Fruit fly (Drosophila melanogaster) whole organism, embryonic: Measurements from ENCODE around the gene CG12016.

Experiments used
- CG1024 ChIP-seq: fragments of 200-800 bp; sonication (Bioruptor generic); IDR thresholded peaks from 2 replicates; pipeline ENCODE4 v1.3.6; 2022; ENCODE audit warnings: missing biosample characterization, missing genetic modification characterization
- CG10462 ChIP-seq: fragments of 200-800 bp; sonication (Bioruptor generic); optimal IDR thresholded peaks from 2 replicates; lab custom pipeline; 2016; ENCODE audit warnings: missing biosample characterization, missing genetic modification characterization
- CG11093 ChIP-seq: fragments of 200-800 bp; sonication (Bioruptor generic); IDR thresholded peaks from 3 replicates; pipeline ENCODE4 v1.3.6; 2022; ENCODE audit warnings: missing biosample characterization, missing genetic modification characterization
- CG11247 ChIP-seq: fragments of 200-800 bp; sonication (Bioruptor generic); IDR thresholded peaks from 2 replicates; pipeline ENCODE4 v1.3.6; 2022; ENCODE audit warnings: missing biosample characterization, missing genetic modification characterization
- CG11695 ChIP-seq: fragments of 200-800 bp; sonication (Bioruptor generic); IDR thresholded peaks from 3 replicates; pipeline ENCODE4 v1.3.6; 2022; ENCODE audit warnings: missing biosample characterization, missing genetic modification characterization
- CG12299 ChIP-seq: fragments of 200-800 bp; sonication (Bioruptor generic); optimal IDR thresholded peaks from 2 replicates; lab custom pipeline; 2018; ENCODE audit warnings: missing biosample characterization, mild to moderate bottlenecking, missing genetic modification characterization
- CG14050 ChIP-seq: fragments of 200-800 bp; sonication (Bioruptor generic); IDR thresholded peaks from 3 replicates; pipeline ENCODE4 v1.3.6; 2022; ENCODE audit warnings: missing biosample characterization, missing genetic modification characterization
- CG17361 ChIP-seq: fragments of 200-800 bp; sonication (Bioruptor generic); IDR thresholded peaks from 3 replicates; pipeline ENCODE4 v1.3.6; 2022; ENCODE audit warnings: missing biosample characterization, missing genetic modification characterization
- CG17802 ChIP-seq: fragments of 200-800 bp; sonication (Bioruptor generic); optimal IDR thresholded peaks from 2 replicates; lab custom pipeline; 2018; ENCODE audit warnings: missing biosample characterization, mild to moderate bottlenecking, missing genetic modification characterization, moderate library complexity
- CG1832 ChIP-seq: fragments of 200-800 bp; sonication (Bioruptor generic); optimal IDR thresholded peaks from 2 replicates; lab custom pipeline; 2017; ENCODE audit warnings: missing biosample characterization, mild to moderate bottlenecking, missing genetic modification characterization, inconsistent platforms
- CG34422 ChIP-seq: fragments of 200-800 bp; sonication (Bioruptor generic); IDR thresholded peaks from 3 replicates; pipeline ENCODE4 v1.3.6; 2022; ENCODE audit warnings: missing biosample characterization, missing genetic modification characterization
- CG4360 ChIP-seq: fragments of 200-800 bp; sonication (Bioruptor generic); IDR thresholded peaks from 2 replicates; pipeline ENCODE4 v1.3.6; 2022; ENCODE audit warnings: missing biosample characterization, missing genetic modification characterization
- CG4730 ChIP-seq: fragments of 200-800 bp; sonication (Bioruptor generic); IDR thresholded peaks from 2 replicates; pipeline ENCODE4 v1.3.6; 2022; ENCODE audit warnings: missing biosample characterization, missing genetic modification characterization
- CG6654 ChIP-seq: fragments of 200-800 bp; sonication (Bioruptor generic); optimal IDR thresholded peaks from 2 replicates; lab custom pipeline; 2017; ENCODE audit warnings: missing biosample characterization, mild to moderate bottlenecking, missing genetic modification characterization
- CG7928 ChIP-seq: fragments of 200-800 bp; sonication (Bioruptor generic); optimal IDR thresholded peaks from 2 replicates; lab custom pipeline; 2017; ENCODE audit warnings: missing biosample characterization, mild to moderate bottlenecking, missing genetic modification characterization
- CG9932 ChIP-seq: fragments of 200-800 bp; sonication (Bioruptor generic); IDR thresholded peaks from 2 replicates; pipeline ENCODE4 v1.3.6; 2022; ENCODE audit warnings: missing biosample characterization, missing genetic modification characterization
- Doc3 ChIP-seq: fragments of 200-800 bp; sonication (Bioruptor generic); IDR thresholded peaks from 3 replicates; pipeline ENCODE4 v1.3.6; 2022; ENCODE audit warnings: missing biosample characterization, missing genetic modification characterization; ENCODE audit not compliant: partially characterized antibody
- Ets65A ChIP-seq: fragments of 200-800 bp; sonication (Bioruptor generic); peaks from one replicate; lab custom pipeline; 2016; ENCODE audit warnings: missing biosample characterization, missing genetic modification characterization
- Lim3 ChIP-seq: fragments of 200-800 bp; sonication (Bioruptor generic); IDR thresholded peaks from 2 replicates; pipeline ENCODE4 v1.3.6; 2022; ENCODE audit warnings: missing biosample characterization, missing genetic modification characterization
- Med ChIP-seq: fragments of 200-800 bp; sonication (Bioruptor generic); peaks from one replicate; lab custom pipeline; 2016; ENCODE audit warnings: missing biosample characterization, missing genetic modification characterization, mild to moderate bottlenecking, inconsistent platforms, moderate library complexity
- NFAT ChIP-seq: fragments of 200-800 bp; sonication (Bioruptor generic); IDR thresholded peaks from 2 replicates; pipeline ENCODE4 v1.3.6; 2022; ENCODE audit warnings: missing biosample characterization, missing genetic modification characterization
- abd-A ChIP-seq: fragments of 200-800 bp; sonication (Bioruptor generic); optimal IDR thresholded peaks from 3 replicates; lab custom pipeline; 2019; ENCODE audit warnings: missing biosample characterization, mild to moderate bottlenecking, missing genetic modification characterization, moderate library complexity
- ato ChIP-seq: fragments of 200-800 bp; sonication (Bioruptor generic); IDR thresholded peaks from 2 replicates; pipeline ENCODE4 v1.3.6; 2022; ENCODE audit warnings: missing biosample characterization, missing genetic modification characterization; ENCODE audit not compliant: partially characterized antibody
- cad ChIP-seq: fragments of >200 bp; optimal IDR thresholded peaks from 2 replicates; lab custom pipeline; 2017; ENCODE audit warnings: missing biosample characterization, missing genetic modification characterization
- chm ChIP-seq: fragments of 200-800 bp; sonication (Bioruptor generic); IDR thresholded peaks from 2 replicates; pipeline ENCODE4 v1.3.6; 2022; ENCODE audit warnings: missing biosample characterization, missing genetic modification characterization
- crol ChIP-seq: fragments of 200-800 bp; sonication (Bioruptor generic); IDR thresholded peaks from 2 replicates; pipeline ENCODE4 v1.3.6; 2022; ENCODE audit warnings: missing biosample characterization, missing genetic modification characterization
- emc ChIP-seq: fragments of 200-800 bp; sonication (Bioruptor generic); optimal IDR thresholded peaks from 2 replicates; lab custom pipeline; 2016; ENCODE audit warnings: missing biosample characterization, missing genetic modification characterization
- gfzf ChIP-seq: fragments of 200-800 bp; sonication (Bioruptor generic); optimal IDR thresholded peaks from 2 replicates; lab custom pipeline; 2016; ENCODE audit warnings: missing biosample characterization, mild to moderate bottlenecking, missing genetic modification characterization, moderate library complexity
- grau ChIP-seq: fragments of 200-800 bp; optimal IDR thresholded peaks from 3 replicates; lab custom pipeline; 2019; ENCODE audit warnings: missing biosample characterization, mild to moderate bottlenecking, missing genetic modification characterization, moderate library complexity
- kay ChIP-seq: fragments of 200-800 bp; sonication (Bioruptor generic); optimal IDR thresholded peaks from 2 replicates; lab custom pipeline; 2016; ENCODE audit warnings: missing biosample characterization, missing genetic modification characterization
- kni ChIP-seq: fragments of 200-800 bp; sonication (Bioruptor generic); optimal IDR thresholded peaks from 3 replicates; lab custom pipeline; 2017; ENCODE audit warnings: mild to moderate bottlenecking, missing biosample characterization, missing genetic modification reagents, missing genetic modification characterization
- mam ChIP-seq: fragments of 200-800 bp; sonication (Bioruptor generic); optimal IDR thresholded peaks from 3 replicates; lab custom pipeline; 2016; ENCODE audit warnings: missing biosample characterization, missing genetic modification characterization
- oc ChIP-seq: fragments of 200-800 bp; sonication (Bioruptor generic); optimal IDR thresholded peaks from 2 replicates; lab custom pipeline; 2018; ENCODE audit warnings: missing biosample characterization, mild to moderate bottlenecking, missing genetic modification characterization, moderate library complexity
- sd ChIP-seq: fragments of 200-800 bp; sonication (Bioruptor generic); optimal IDR thresholded peaks from 3 replicates; lab custom pipeline; 2018; ENCODE audit warnings: missing biosample characterization, mild to moderate bottlenecking, missing genetic modification characterization, moderate library complexity
- slou ChIP-seq: fragments of 200-800 bp; sonication (Bioruptor generic); optimal IDR thresholded peaks from 3 replicates; lab custom pipeline; 2016; ENCODE audit warnings: missing biosample characterization, missing genetic modification characterization
- sqz ChIP-seq: fragments of 200-800 bp; sonication (Bioruptor generic); optimal IDR thresholded peaks from 3 replicates; lab custom pipeline; 2018; ENCODE audit warnings: missing biosample characterization, mild to moderate bottlenecking, missing genetic modification characterization
- sug ChIP-seq: fragments of 200-800 bp; optimal IDR thresholded peaks from 2 replicates; lab custom pipeline; 2019; ENCODE audit warnings: missing biosample characterization, mild to moderate bottlenecking, missing genetic modification characterization, moderate library complexity
- tgo ChIP-seq: fragments of 200-800 bp; sonication (Bioruptor generic); IDR thresholded peaks from 3 replicates; pipeline ENCODE4 v1.3.6; 2022; ENCODE audit warnings: missing biosample characterization, missing genetic modification characterization
- tio ChIP-seq: fragments of 200-800 bp; sonication (Bioruptor generic); optimal IDR thresholded peaks from 2 replicates; lab custom pipeline; 2017; ENCODE audit warnings: missing biosample characterization, missing genetic modification characterization, inconsistent platforms
- vvl ChIP-seq: fragments of 200-800 bp; sonication (Bioruptor generic); IDR thresholded peaks from 2 replicates; pipeline ENCODE4 v1.3.6; 2022; ENCODE audit warnings: missing biosample characterization, missing genetic modification characterization
- wek ChIP-seq: fragments of 200-800 bp; sonication (Bioruptor generic); optimal IDR thresholded peaks from 3 replicates; lab custom pipeline; 2018; ENCODE audit warnings: missing biosample characterization, mild to moderate bottlenecking, missing genetic modification characterization, moderate library complexity

The CG12016 gene

dm6 chr3L:3338028-3338855, 18.9 kb downstream of the CG12016 start (continued):
- TF ChIP-seq NFAT (GFP tag; lab: Robert Waterston, UW) (0 out of 2 replicates have a peak, but pooled peaks have one; percentile 21), CG14050 (no peak), CG34422 (GFP tag; lab: Robert Waterston, UW) (0 out of 3 replicates have a peak, but pooled peaks have one; percentile 26), mam (no peak), CG11695 (GFP tag; lab: Robert Waterston, UW) (no peak), slou (no peak), CG4360 (GFP tag; lab: Robert Waterston, UW) (peak; percentile 19; the same call in 1 of the 2 replicates), gfzf (GFP tag; lab: Kevin White, UChicago) (no peak), oc (tag; lab: Kevin White, UChicago) (peak; percentile 75), CG7928 (GFP tag; lab: Kevin White, UChicago) (no peak), tio (no peak), emc (GFP tag; lab: Kevin White, UChicago) (no peak), CG17802 (tag; lab: Kevin White, UChicago) (peak; percentile 62), Doc3 (GFP tag; lab: Robert Waterston, UW) (no peak), sd (tag; lab: Kevin White, UChicago) (peak; percentile 97), Ets65A (GFP tag; lab: Kevin White, UChicago) (peak; percentile 67), wek (GFP tag; lab: Kevin White, UChicago) (no peak), kay (GFP tag; lab: Kevin White, UChicago) (no peak), CG11247 (GFP tag; lab: Robert Waterston, UW) (no peak), grau (tag; lab: Kevin White, UChicago) (peak; percentile 34), tgo (GFP tag; lab: Robert Waterston, UW) (no peak), CG17361 (no peak), chm (GFP tag; lab: Robert Waterston, UW) (peak; percentile 38; the same call in 1 of the 2 replicates), CG12299 (no peak), kni (GFP tag; lab: Kevin White, UChicago) (peak; percentile 29), vvl (0 out of 2 replicates have a peak, but pooled peaks have one; percentile 7), CG1832 (no peak), ato (GFP tag; lab: Robert Waterston, UW) (0 out of 2 replicates have a peak, but pooled peaks have one; percentile 25), Med (peak; percentile 66), CG1024 (GFP tag; lab: Robert Waterston, UW) (no peak), CG9932 (GFP tag; lab: Robert Waterston, UW) (no peak), sug (tag; lab: Kevin White, UChicago) (no peak), crol (GFP tag; lab: Robert Waterston, UW) (peak; percentile 78), CG11093 (GFP tag; lab: Robert Waterston, UW) (no peak), abd-A (tag; lab: Kevin White, UChicago) (no peak), CG10462 (GFP tag; lab: Kevin White, UChicago) (no peak), sqz (GFP tag; lab: Kevin White, UChicago) (no peak), CG4730 (no peak), cad (GFP tag; lab: Kevin White, UChicago) (peak; percentile 54), Lim3 (no peak), CG6654 (GFP tag; lab: Kevin White, UChicago) (peak; percentile 94)
